Worm (Caenorhabditis elegans) whole organism, L1 larva: ENCODE data around the gene F15A8.1.

Source experiments
- C04F5.9 ChIP-seq: sonication (generic microtip); optimal IDR thresholded peaks from 2 replicates; lab custom pipeline; 2016; ENCODE audit warnings: missing genetic modification characterization, missing compliant biosample characterization
- C16A3.4 ChIP-seq: fragments of 150-350 bp; optimal IDR thresholded peaks from 2 replicates; lab custom pipeline; 2014; ENCODE audit warnings: missing biosample characterization, missing genetic modification characterization
- C34B4.2 ChIP-seq: sonication (generic microtip); optimal IDR thresholded peaks from 2 replicates; lab custom pipeline; 2017; ENCODE audit warnings: mild to moderate bottlenecking, missing genetic modification characterization, missing compliant biosample characterization
- alr-1 ChIP-seq: fragments of 200-800 bp; sonication (Bioruptor generic); optimal IDR thresholded peaks from 2 replicates; lab custom pipeline; 2018; ENCODE audit warnings: borderline replicate concordance, mild to moderate bottlenecking, missing genetic modification characterization, missing compliant biosample characterization
- aly-2 ChIP-seq: fragments of 150-350 bp; optimal IDR thresholded peaks from 2 replicates; lab custom pipeline; 2014; ENCODE audit warnings: missing biosample characterization, missing genetic modification characterization
- ceh-82 ChIP-seq, 3 experiments: fragments of 150-350 bp in 1 of 3; sonication (generic microtip) in 2 of 3; optimal IDR thresholded peaks; 2 replicates each; lab custom pipeline; 2014 to 2017; ENCODE audit warnings: missing biosample characterization in 3 of 3, missing genetic modification characterization in 3 of 3
- ces-1 ChIP-seq: fragments of 150-350 bp; optimal IDR thresholded peaks from 2 replicates; lab custom pipeline; 2014; ENCODE audit warnings: missing biosample characterization, missing genetic modification reagents, missing genetic modification characterization
- dpl-1 ChIP-seq, 3 experiments: fragments of 150-350 bp in 2 of 3; sonication (generic microtip) in 1 of 3; optimal IDR thresholded peaks; 2 replicates each; lab custom pipeline; 2014 to 2017; ENCODE audit warnings: missing biosample characterization in 3 of 3, missing genetic modification characterization in 3 of 3, missing genetic modification reagents in 3 of 3
- dsc-1 ChIP-seq: sonication (generic microtip); optimal IDR thresholded peaks from 2 replicates; lab custom pipeline; 2016; ENCODE audit warnings: mild to moderate bottlenecking, missing genetic modification characterization, missing compliant biosample characterization
- efl-1 ChIP-seq, 4 experiments: fragments of 150-350 bp; optimal IDR thresholded peaks in 3 of 4; peaks in 1 of 4; 1 replicate in 1 of 4; 2 replicates in 3 of 4; lab custom pipeline; 2014; ENCODE audit warnings: missing biosample characterization in 2 of 4, missing genetic modification characterization in 2 of 4, missing genetic modification reagents in 2 of 4
- efl-3 ChIP-seq: fragments of 200-800 bp; sonication (Bioruptor generic); optimal IDR thresholded peaks from 2 replicates; lab custom pipeline; 2018; ENCODE audit warnings: mild to moderate bottlenecking, missing genetic modification characterization, missing compliant biosample characterization
- egl-13 ChIP-seq: sonication (generic microtip); optimal IDR thresholded peaks from 2 replicates; lab custom pipeline; 2016; ENCODE audit warnings: missing genotype, missing genetic modification reagents, missing genetic modification characterization, missing compliant biosample characterization
- egl-27 ChIP-seq, 2 experiments: fragments of 150-350 bp in 1 of 2; sonication (generic microtip); optimal IDR thresholded peaks; 3 replicates each; lab custom pipeline; 2017 to 2018; ENCODE audit warnings: missing biosample characterization in 2 of 2, missing genetic modification characterization in 2 of 2, missing genetic modification reagents in 2 of 2
- elt-2 ChIP-seq: sonication (generic microtip); optimal IDR thresholded peaks from 2 replicates; lab custom pipeline; 2016; ENCODE audit warnings: missing genetic modification characterization, mild to moderate bottlenecking, inconsistent platforms, missing compliant biosample characterization, missing genetic modification reagents
- elt-3 ChIP-seq, 6 experiments: fragments of 150-350 bp in 1 of 6; sonication (generic microtip); optimal IDR thresholded peaks; 2 replicates each; lab custom pipeline; 2017 to 2018; ENCODE audit warnings: missing biosample characterization in 6 of 6, missing genetic modification characterization in 6 of 6, inconsistent platforms in 1 of 6
- fkh-10 ChIP-seq: sonication (generic microtip); optimal IDR thresholded peaks from 2 replicates; lab custom pipeline; 2017; ENCODE audit warnings: missing biosample characterization, missing genetic modification reagents, missing genetic modification characterization
- fkh-4 ChIP-seq: sonication (generic microtip); optimal IDR thresholded peaks from 2 replicates; lab custom pipeline; 2016; ENCODE audit warnings: missing compliant biosample characterization, missing genetic modification characterization, borderline replicate concordance
- fkh-8 ChIP-seq: sonication (generic microtip); optimal IDR thresholded peaks from 2 replicates; lab custom pipeline; 2016; ENCODE audit warnings: mild to moderate bottlenecking, missing genetic modification characterization, missing compliant biosample characterization
- hlh-17 ChIP-seq: fragments of 200-800 bp; sonication (Bioruptor generic); optimal IDR thresholded peaks from 2 replicates; lab custom pipeline; 2018; ENCODE audit warnings: missing genetic modification characterization, mild to moderate bottlenecking, missing compliant biosample characterization, moderate library complexity, borderline replicate concordance
- hlh-4 ChIP-seq: sonication (generic microtip); optimal IDR thresholded peaks from 2 replicates; lab custom pipeline; 2016; ENCODE audit warnings: mild to moderate bottlenecking, missing genetic modification characterization, missing compliant biosample characterization
- lin-14 ChIP-seq: fragments of 200-800 bp; sonication (Bioruptor generic); optimal IDR thresholded peaks from 2 replicates; lab custom pipeline; 2018; ENCODE audit warnings: mild to moderate bottlenecking, missing genetic modification characterization, moderate library complexity, missing compliant biosample characterization
- lin-15B ChIP-seq: fragments of 150-350 bp; sonication (generic microtip); optimal IDR thresholded peaks from 3 replicates; lab custom pipeline; 2014; ENCODE audit warnings: missing biosample characterization, missing genetic modification characterization
- lin-35 ChIP-seq, 2 experiments: fragments of 150-350 bp; optimal IDR thresholded peaks; 2 replicates each; lab custom pipeline; 2014; ENCODE audit warnings: missing biosample characterization in 2 of 2, missing genetic modification characterization in 2 of 2, missing genetic modification reagents in 2 of 2
- lin-39 ChIP-seq: fragments of 150-350 bp; optimal IDR thresholded peaks from 2 replicates; lab custom pipeline; 2014; ENCODE audit warnings: missing biosample characterization, missing genetic modification reagents, missing genetic modification characterization
- lir-3 ChIP-seq: sonication (generic microtip); optimal IDR thresholded peaks from 2 replicates; lab custom pipeline; 2016; ENCODE audit warnings: mild to moderate bottlenecking, missing genetic modification characterization, moderate library complexity, missing compliant biosample characterization; ENCODE audit not compliant: poor library complexity
- mab-9 ChIP-seq: fragments of 200-800 bp; sonication (Bioruptor generic); IDR thresholded peaks from 2 replicates; pipeline ENCODE4 v1.3.6; 2022; ENCODE audit warnings: missing genetic modification reagents, missing genetic modification characterization, missing compliant biosample characterization
- mdl-1 ChIP-seq, 2 experiments: fragments of 150-350 bp; optimal IDR thresholded peaks; 2 replicates each; lab custom pipeline; 2014 to 2017; ENCODE audit warnings: missing biosample characterization in 2 of 2, missing genetic modification characterization in 2 of 2, inconsistent platforms in 1 of 2
- mef-2 ChIP-seq: fragments of 150-350 bp; optimal IDR thresholded peaks from 2 replicates; lab custom pipeline; 2014; ENCODE audit warnings: missing biosample characterization, missing genetic modification characterization
- nhr-19 ChIP-seq: fragments of 200-800 bp; sonication (Bioruptor generic); conservative IDR thresholded peaks from 2 replicates; pipeline ENCODE4 v1.3.6; 2022; ENCODE audit warnings: missing genetic modification characterization, missing compliant biosample characterization
- nhr-20 ChIP-seq: sonication (generic microtip); optimal IDR thresholded peaks from 2 replicates; lab custom pipeline; 2016; ENCODE audit warnings: mild to moderate bottlenecking, missing genetic modification characterization, missing compliant biosample characterization
- nhr-28 ChIP-seq: fragments of 150-350 bp; optimal IDR thresholded peaks from 2 replicates; lab custom pipeline; 2014; ENCODE audit warnings: missing biosample characterization, missing genetic modification characterization
- nhr-47 ChIP-seq: sonication (generic microtip); optimal IDR thresholded peaks from 2 replicates; lab custom pipeline; 2016; ENCODE audit warnings: mild to moderate bottlenecking, missing genetic modification characterization, moderate library complexity, missing compliant biosample characterization
- nhr-77 ChIP-seq: fragments of 150-350 bp; optimal IDR thresholded peaks from 2 replicates; lab custom pipeline; 2014; ENCODE audit warnings: missing biosample characterization, missing genetic modification characterization
- nhr-90 ChIP-seq: sonication (generic microtip); optimal IDR thresholded peaks from 2 replicates; lab custom pipeline; 2016; ENCODE audit warnings: mild to moderate bottlenecking, missing genetic modification characterization, missing compliant biosample characterization; ENCODE audit not compliant: poor library complexity
- pax-3 ChIP-seq: fragments of 200-800 bp; sonication (Bioruptor generic); optimal IDR thresholded peaks from 2 replicates; lab custom pipeline; 2018; ENCODE audit warnings: mild to moderate bottlenecking, missing genetic modification characterization, moderate library complexity, missing compliant biosample characterization
- pqm-1 ChIP-seq: sonication (generic microtip); optimal IDR thresholded peaks from 3 replicates; lab custom pipeline; 2017; ENCODE audit warnings: missing biosample characterization, missing genetic modification characterization
- rnt-1 ChIP-seq: sonication (generic microtip); optimal IDR thresholded peaks from 2 replicates; lab custom pipeline; 2016; ENCODE audit warnings: mild to moderate bottlenecking, missing genetic modification characterization, moderate library complexity, missing compliant biosample characterization
- snpc-4 ChIP-seq: fragments of 150-350 bp; optimal IDR thresholded peaks from 2 replicates; lab custom pipeline; 2014; ENCODE audit warnings: missing biosample characterization, missing genetic modification characterization
- snu-23 ChIP-seq: sonication (generic microtip); optimal IDR thresholded peaks from 2 replicates; lab custom pipeline; 2016; ENCODE audit warnings: missing genetic modification characterization, missing compliant biosample characterization
- sptf-1 ChIP-seq: fragments of 150-350 bp; optimal IDR thresholded peaks from 2 replicates; lab custom pipeline; 2014; ENCODE audit warnings: missing biosample characterization, missing genetic modification characterization
- sup-37 ChIP-seq: fragments of 200-800 bp; sonication (Bioruptor generic); optimal IDR thresholded peaks from 2 replicates; lab custom pipeline; 2018; ENCODE audit warnings: mild to moderate bottlenecking, missing genetic modification characterization, missing compliant biosample characterization
- swsn-7 ChIP-seq: sonication (generic microtip); optimal IDR thresholded peaks from 2 replicates; lab custom pipeline; 2016; ENCODE audit warnings: missing genetic modification characterization, missing compliant biosample characterization
- unc-130 ChIP-seq: fragments of 150-350 bp; optimal IDR thresholded peaks from 2 replicates; lab custom pipeline; 2017; ENCODE audit warnings: missing biosample characterization, missing genetic modification characterization, inconsistent platforms
- unc-62 ChIP-seq: fragments of 150-350 bp; optimal IDR thresholded peaks from 2 replicates; lab custom pipeline; 2014; ENCODE audit warnings: missing biosample characterization, missing genetic modification reagents, missing genetic modification characterization
- unc-86 ChIP-seq: sonication (generic microtip); optimal IDR thresholded peaks from 2 replicates; lab custom pipeline; 2016; ENCODE audit warnings: missing genetic modification characterization, missing compliant biosample characterization
- vab-15 ChIP-seq: sonication (generic microtip); optimal IDR thresholded peaks from 2 replicates; lab custom pipeline; 2017; ENCODE audit warnings: missing genotype, mild to moderate bottlenecking, missing genetic modification characterization, missing compliant biosample characterization
- xbp-1 ChIP-seq: sonication (generic microtip); optimal IDR thresholded peaks from 2 replicates; lab custom pipeline; 2016; ENCODE audit warnings: missing genetic modification characterization, missing compliant biosample characterization
- zag-1 ChIP-seq: fragments of 150-350 bp; optimal IDR thresholded peaks from 2 replicates; lab custom pipeline; 2014; ENCODE audit warnings: missing biosample characterization, missing genetic modification characterization
- zip-4 ChIP-seq: fragments of 200-800 bp; sonication (Bioruptor generic); optimal IDR thresholded peaks from 2 replicates; lab custom pipeline; 2018; ENCODE audit warnings: mild to moderate bottlenecking, missing genetic modification characterization, moderate library complexity, missing compliant biosample characterization
- ztf-11 ChIP-seq, 2 experiments: sonication (generic microtip); optimal IDR thresholded peaks; 2 replicates each; lab custom pipeline; 2016 to 2017; ENCODE audit warnings: missing genetic modification characterization in 2 of 2, missing biosample characterization in 1 of 2, missing compliant biosample characterization in 1 of 2

Gene F15A8.1

DNA sequence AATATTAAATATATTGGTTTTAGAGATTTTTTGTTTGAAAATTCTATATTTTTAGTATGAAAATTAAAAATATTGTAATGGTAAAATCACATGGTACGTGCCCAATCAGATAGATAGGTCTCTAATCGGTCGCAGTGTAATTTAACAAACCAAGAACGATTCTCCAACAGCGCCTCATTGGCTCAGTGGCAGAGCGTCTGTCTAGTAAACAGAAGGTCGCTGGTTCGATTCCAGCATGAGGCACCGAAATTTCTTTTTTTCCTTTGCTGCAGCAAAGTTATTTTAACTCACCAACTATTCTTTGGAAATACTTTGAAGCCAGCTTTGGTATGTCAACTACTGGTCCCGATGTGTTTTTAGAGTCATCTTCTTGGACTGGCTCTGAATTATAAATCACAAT lies 4.1 kb downstream of the F15A8.1 start:
- TF ChIP-seq elt-2 (tag; lab: Kevin White, UChicago): no peak
- no peak for TF ChIP-seq hlh-17 (GFP tag; lab: Kevin White, UChicago)
- TF ChIP-seq snu-23 (GFP tag; lab: Kevin White, UChicago): peak; percentile 64
- no peak for TF ChIP-seq pqm-1 (tag; lab: Kevin White, UChicago)
- TF ChIP-seq xbp-1: peak; percentile 48
- TF ChIP-seq mab-9 (GFP tag; lab: Robert Waterston, UW): no peak
- TF ChIP-seq efl-1 (optimal IDR thresholded peaks at IDR 0.05; lab: Kevin White, UChicago): no peak
- TF ChIP-seq efl-1 (GFP tag; optimal IDR thresholded peaks at IDR 0.05 in 1 of 2; lab: Kevin White, UChicago): peak in 1 of 2 experiments; percentile 48
- peak in 1 of 3 experiments; percentile 17 for TF ChIP-seq ceh-82 (tag; optimal IDR thresholded peaks at IDR 0.05; lab: Kevin White, UChicago)
- no peak for TF ChIP-seq zip-4 (GFP tag; lab: Kevin White, UChicago)
- TF ChIP-seq lin-35 (GFP tag; optimal IDR thresholded peaks at IDR 0.05; lab: Kevin White, UChicago): peak in 1 of 2 experiments; percentile 56
- TF ChIP-seq ces-1: no peak
- TF ChIP-seq C16A3.4: peak; percentile 73
- TF ChIP-seq nhr-19 (GFP tag; lab: Robert Waterston, UW): peak; percentile 55
- peak; percentile 47 for TF ChIP-seq unc-130 (tag; lab: Kevin White, UChicago)
- TF ChIP-seq mdl-1 (tag; optimal IDR thresholded peaks at IDR 0.05; lab: Kevin White, UChicago): peak in 1 of 2 experiments; percentile 44
- TF ChIP-seq lin-14 (GFP tag; lab: Kevin White, UChicago): peak; percentile 17
- no peak for TF ChIP-seq aly-2 (tag; lab: Kevin White, UChicago)
- no peak for TF ChIP-seq nhr-47
- TF ChIP-seq egl-27 (tag; optimal IDR thresholded peaks at IDR 0.05; lab: Kevin White, UChicago): no peak
- no peak for TF ChIP-seq sptf-1 (tag; lab: Kevin White, UChicago)
- no peak for TF ChIP-seq fkh-4 (tag; lab: Kevin White, UChicago)
- peak; percentile 49 for TF ChIP-seq nhr-90 (tag; lab: Kevin White, UChicago)
- no peak for TF ChIP-seq alr-1
- TF ChIP-seq unc-62: no peak
- TF ChIP-seq vab-15 (tag; lab: Kevin White, UChicago): no peak
- no peak for TF ChIP-seq hlh-4
- TF ChIP-seq nhr-28 (tag; lab: Kevin White, UChicago): no peak
- TF ChIP-seq nhr-20 (tag; lab: Kevin White, UChicago): peak; percentile 44
- no peak for TF ChIP-seq efl-3 (GFP tag; lab: Kevin White, UChicago)
- TF ChIP-seq dsc-1 (tag; lab: Kevin White, UChicago): peak; percentile 16
- TF ChIP-seq rnt-1 (tag; lab: Kevin White, UChicago): peak; percentile 66
- no peak for TF ChIP-seq egl-13 (tag; lab: Kevin White, UChicago)
- TF ChIP-seq dpl-1 (GFP tag; optimal IDR thresholded peaks at IDR 0.05; lab: Kevin White, UChicago): no peak
- TF ChIP-seq swsn-7 (tag; lab: Kevin White, UChicago): peak; percentile 30
- no peak for TF ChIP-seq zag-1
- TF ChIP-seq lin-39 (tag; lab: Kevin White, UChicago): no peak
- TF ChIP-seq sup-37: peak; percentile 2
- no peak for TF ChIP-seq lir-3 (tag; lab: Kevin White, UChicago)
- no peak for TF ChIP-seq C04F5.9 (tag; lab: Kevin White, UChicago)

DNA sequence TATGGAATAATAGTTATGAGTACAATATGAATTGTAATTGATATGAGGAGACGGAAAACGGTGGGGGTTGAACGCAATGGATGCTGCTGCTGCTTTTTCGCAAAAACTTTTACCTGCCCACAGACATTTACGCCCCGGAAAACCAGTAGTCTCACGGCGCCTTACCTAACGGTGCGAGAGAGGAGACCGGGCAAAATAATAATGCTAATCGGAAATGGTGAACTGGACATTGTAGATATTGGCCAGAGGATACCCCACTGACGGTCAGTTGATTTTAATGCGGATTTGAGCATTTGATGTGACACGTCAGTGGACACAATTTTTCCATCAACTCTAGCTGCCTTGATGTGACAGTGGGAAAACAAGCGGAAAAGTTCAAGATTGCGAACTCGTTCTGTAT lies 7.5 kb downstream of the F15A8.1 start, which contains the start of gene mltn-13:
Gene mltn-13 (minus strand): TSS at position 101 of the 400 bp plus-strand sequence.
- no peak for TF ChIP-seq fkh-10 (GFP tag; lab: Kevin White, UChicago)
- TF ChIP-seq lin-15B: no peak
- no peak for TF ChIP-seq fkh-8 (tag; lab: Kevin White, UChicago)
- TF ChIP-seq pax-3 (tag; lab: Kevin White, UChicago): no peak
- no peak for TF ChIP-seq ces-1
- no peak for TF ChIP-seq snpc-4 (tag; lab: Kevin White, UChicago)
- no peak for TF ChIP-seq nhr-77 (tag; lab: Kevin White, UChicago)
- TF ChIP-seq elt-3 (tag; optimal IDR thresholded peaks at IDR 0.05; lab: Kevin White, UChicago): no peak
- TF ChIP-seq ztf-11 (tag; optimal IDR thresholded peaks at IDR 0.05; lab: Kevin White, UChicago): no peak
- TF ChIP-seq rnt-1 (tag; lab: Kevin White, UChicago): no peak
- TF ChIP-seq swsn-7 (tag; lab: Kevin White, UChicago): no peak
- TF ChIP-seq unc-130 (tag; lab: Kevin White, UChicago): no peak
- TF ChIP-seq C16A3.4: no peak
- no peak for TF ChIP-seq snu-23 (GFP tag; lab: Kevin White, UChicago)
- TF ChIP-seq unc-86 (tag; lab: Kevin White, UChicago): no peak
- TF ChIP-seq xbp-1: no peak
- TF ChIP-seq mef-2 (tag; lab: Kevin White, UChicago): no peak
- no peak for TF ChIP-seq C34B4.2 (tag; lab: Kevin White, UChicago)
- TF ChIP-seq, all 84 proteins: peak for 0
